Fruit fly (Drosophila melanogaster): ENCODE results near the gene wnd.

Gene wnd

dm6 chr3L:19655923-19656322 is 20.3 kb upstream of the wnd start (continued):
- TF ChIP-seq Chrac-16 (GFP tag; optimal IDR thresholded peaks at IDR 0.05): peak; percentile 24
- TF ChIP-seq CG17186 (GFP tag; optimal IDR thresholded peaks at IDR 0.05): no peak
- TF ChIP-seq CG12071 (GFP tag; optimal IDR thresholded peaks at IDR 0.05): no peak
- no peak for TF ChIP-seq CG4730 (GFP tag; IDR thresholded peaks at IDR 0.05)
- TF ChIP-seq CG11398 (GFP tag; optimal IDR thresholded peaks at IDR 0.05): peak; percentile 33
- TF ChIP-seq Spps (tag; optimal IDR thresholded peaks at IDR 0.05): peak; percentile 30
- TF ChIP-seq CG7372 (GFP tag; IDR thresholded peaks at IDR 0.05): peak; percentile 65
- no peak for TF ChIP-seq Hey (tag; optimal IDR thresholded peaks at IDR 0.05)
- TF ChIP-seq unpg (GFP tag; optimal IDR thresholded peaks at IDR 0.05): peak; percentile 55
- TF ChIP-seq CG31441 (GFP tag; IDR thresholded peaks at IDR 0.05): peak; percentile 67
- TF ChIP-seq gce (GFP tag; IDR thresholded peaks at IDR 0.05): peak; percentile 47; the same call in 1 of the 3 replicates
- TF ChIP-seq inv (GFP tag; IDR thresholded peaks at IDR 0.05; ENCODE audit: partially characterized antibody): no peak
- TF ChIP-seq Dek (tag; optimal IDR thresholded peaks at IDR 0.05): no peak
- TF ChIP-seq hkb (optimal IDR thresholded peaks at IDR 0.05): no peak
- peak; percentile 53; the same call in 1 of the 2 replicates for TF ChIP-seq hkb (GFP tag; IDR thresholded peaks at IDR 0.05)
- TF ChIP-seq CG10959 (GFP tag; IDR thresholded peaks at IDR 0.05): no peak
- peak; percentile 70 for TF ChIP-seq Xrp1 (GFP tag; IDR thresholded peaks at IDR 0.05)
- TF ChIP-seq CG1233 (GFP tag; optimal IDR thresholded peaks at IDR 0.05): peak; percentile 53
- TF ChIP-seq kah (GFP tag; optimal IDR thresholded peaks at IDR 0.05): peak; percentile 18
- TF ChIP-seq CG8388 (GFP tag; optimal IDR thresholded peaks at IDR 0.05): peak; percentile 32
- peak; percentile 38 for TF ChIP-seq onecut (GFP tag; IDR thresholded peaks at IDR 0.05)
- peak; percentile 22; the same call in 1 of the 2 replicates for TF ChIP-seq CG32772 (GFP tag; IDR thresholded peaks at IDR 0.05)
- TF ChIP-seq CG12744 (GFP tag; optimal IDR thresholded peaks at IDR 0.05): no peak
- TF ChIP-seq CG12299 (tag; optimal IDR thresholded peaks at IDR 0.05): peak; percentile 27
- TF ChIP-seq CG33557 (GFP tag; optimal IDR thresholded peaks at IDR 0.05): peak; percentile 60
- no peak for TF ChIP-seq Six4 (GFP tag; optimal IDR thresholded peaks at IDR 0.05)
- no peak for TF ChIP-seq CG32767 (GFP tag; IDR thresholded peaks at IDR 0.05)
- no peak for TF ChIP-seq pzg (GFP tag; optimal IDR thresholded peaks at IDR 0.05)
- peak; percentile 55; the same call in 1 of the 2 replicates for TF ChIP-seq lmd (GFP tag; IDR thresholded peaks at IDR 0.05)
- no peak for TF ChIP-seq ap (GFP tag; IDR thresholded peaks at IDR 0.05)
- no peak for TF ChIP-seq H2.0 (GFP tag; IDR thresholded peaks at IDR 0.05)
- peak; percentile 41 for TF ChIP-seq CG4404 (GFP tag; IDR thresholded peaks at IDR 0.05)
- peak; percentile 29 for TF ChIP-seq trem (tag; optimal IDR thresholded peaks at IDR 0.05)
- TF ChIP-seq ken (GFP tag; IDR thresholded peaks at IDR 0.05): peak; percentile 45; the same call in 1 of the 3 replicates
- no peak for TF ChIP-seq CkIIα-i1 (GFP tag; IDR thresholded peaks at IDR 0.05)
- TF ChIP-seq odd (GFP tag; optimal IDR thresholded peaks at IDR 0.05): peak; percentile 36
- no peak for TF ChIP-seq CG11247 (GFP tag; IDR thresholded peaks at IDR 0.05)
- TF ChIP-seq cad (GFP tag; optimal IDR thresholded peaks at IDR 0.05): no peak
- peak in 1 of 2 experiments; percentile 70 for TF ChIP-seq bsh (GFP tag; optimal IDR thresholded peaks at IDR 0.05)
- TF ChIP-seq HLHmδ (GFP tag; optimal IDR thresholded peaks at IDR 0.05): peak; percentile 28
- TF ChIP-seq Hmr (GFP tag; optimal IDR thresholded peaks at IDR 0.05): peak; percentile 28
- no peak for TF ChIP-seq CG15479 (GFP tag; optimal IDR thresholded peaks at IDR 0.05)
- peak; percentile 49 for TF ChIP-seq Meics (GFP tag; optimal IDR thresholded peaks at IDR 0.05)
- no peak for TF ChIP-seq p53 (GFP tag; optimal IDR thresholded peaks at IDR 0.05)
- TF ChIP-seq CG1647 (GFP tag; optimal IDR thresholded peaks at IDR 0.05): peak; percentile 8
- no peak for TF ChIP-seq Atf3 (GFP tag; optimal IDR thresholded peaks at IDR 0.05)
- TF ChIP-seq CG17912 (GFP tag; optimal IDR thresholded peaks at IDR 0.05): no peak
- no peak for TF ChIP-seq Lpt (GFP tag; optimal IDR thresholded peaks at IDR 0.05)
- peak; percentile 67 for TF ChIP-seq CG2202 (tag; optimal IDR thresholded peaks at IDR 0.05)
- peak; percentile 39 for TF ChIP-seq CG10543 (GFP tag; optimal IDR thresholded peaks at IDR 0.05)
- TF ChIP-seq disco-r (GFP tag; optimal IDR thresholded peaks at IDR 0.05): no peak
- TF ChIP-seq CG14710 (tag; optimal IDR thresholded peaks at IDR 0.05): peak; percentile 59

Data from whole organism, embryonic.